Fruit fly (Drosophila melanogaster) whole organism, embryonic: Measurements from ENCODE around the gene Rpp14b.

Experiments
- BEAF-32 ChIP-seq: fragments of 200-800 bp; sonication (Bioruptor generic); optimal IDR thresholded peaks from 3 replicates; lab custom pipeline; 2017; ENCODE audit warnings: missing biosample characterization, missing genetic modification characterization, mild to moderate bottlenecking, moderate library complexity, missing genetic modification reagents
- CG10959 ChIP-seq: fragments of 200-800 bp; sonication (Bioruptor generic); IDR thresholded peaks from 2 replicates; pipeline ENCODE4 v1.3.6; 2022; ENCODE audit warnings: missing biosample characterization, missing genetic modification characterization
- CG11504 ChIP-seq: fragments of 200-800 bp; sonication (Bioruptor generic); optimal IDR thresholded peaks from 3 replicates; lab custom pipeline; 2019; ENCODE audit warnings: missing biosample characterization, mild to moderate bottlenecking, missing genetic modification characterization, moderate library complexity
- CG11560 ChIP-seq: fragments of 200-800 bp; sonication (Bioruptor generic); IDR thresholded peaks from 3 replicates; pipeline ENCODE4 v1.3.6; 2022; ENCODE audit warnings: missing biosample characterization, missing genetic modification characterization
- CG14441 ChIP-seq: fragments of 200-800 bp; sonication (Bioruptor generic); IDR thresholded peaks from 2 replicates; pipeline ENCODE4 v1.3.6; 2022; ENCODE audit warnings: missing biosample characterization, missing genetic modification characterization
- CG14710 ChIP-seq: fragments of 200-800 bp; sonication (Bioruptor generic); optimal IDR thresholded peaks from 3 replicates; lab custom pipeline; 2019; ENCODE audit warnings: missing biosample characterization, mild to moderate bottlenecking, missing genetic modification characterization, moderate library complexity
- CG15479 ChIP-seq: fragments of 200-800 bp; sonication (Bioruptor generic); optimal IDR thresholded peaks from 3 replicates; lab custom pipeline; 2019; ENCODE audit warnings: missing biosample characterization, mild to moderate bottlenecking, missing genetic modification characterization, moderate library complexity
- CG1603 ChIP-seq: fragments of 200-800 bp; sonication (Bioruptor generic); optimal IDR thresholded peaks from 2 replicates; lab custom pipeline; 2019; ENCODE audit warnings: missing biosample characterization, mild to moderate bottlenecking, missing genetic modification characterization, moderate library complexity
- CG18011 ChIP-seq: fragments of 200-800 bp; sonication (Bioruptor generic); optimal IDR thresholded peaks from 2 replicates; lab custom pipeline; 2017; ENCODE audit warnings: missing biosample characterization, missing genetic modification characterization, mild to moderate bottlenecking, moderate library complexity, missing genotype
- CG34422 ChIP-seq: fragments of 200-800 bp; sonication (Bioruptor generic); IDR thresholded peaks from 3 replicates; pipeline ENCODE4 v1.3.6; 2022; ENCODE audit warnings: missing biosample characterization, missing genetic modification characterization
- CG4282 ChIP-seq: fragments of 200-800 bp; sonication (Bioruptor generic); optimal IDR thresholded peaks from 2 replicates; lab custom pipeline; 2016; ENCODE audit warnings: missing biosample characterization, missing genetic modification characterization
- CG5180 ChIP-seq: fragments of 200-800 bp; sonication (Bioruptor generic); optimal IDR thresholded peaks from 3 replicates; lab custom pipeline; 2017; ENCODE audit warnings: missing biosample characterization, missing genetic modification characterization, mild to moderate bottlenecking, moderate library complexity, missing genetic modification reagents
- CG6254 ChIP-seq: fragments of 200-800 bp; sonication (Bioruptor generic); optimal IDR thresholded peaks from 3 replicates; lab custom pipeline; 2017; ENCODE audit warnings: mild to moderate bottlenecking, missing biosample characterization, missing genetic modification reagents, missing genetic modification characterization
- CG6272 ChIP-seq: fragments of 200-800 bp; sonication (Bioruptor generic); IDR thresholded peaks from 2 replicates; pipeline ENCODE4 v1.3.6; 2022; ENCODE audit warnings: missing biosample characterization, missing genetic modification characterization
- CG6654 ChIP-seq: fragments of 200-800 bp; sonication (Bioruptor generic); optimal IDR thresholded peaks from 2 replicates; lab custom pipeline; 2017; ENCODE audit warnings: missing biosample characterization, mild to moderate bottlenecking, missing genetic modification characterization
- CG7271 ChIP-seq: fragments of 200-800 bp; sonication (Bioruptor generic); optimal IDR thresholded peaks from 2 replicates; lab custom pipeline; 2018; ENCODE audit warnings: missing biosample characterization, mild to moderate bottlenecking, missing genetic modification characterization, moderate library complexity
- CG7357 ChIP-seq: fragments of 200-800 bp; sonication (Bioruptor generic); IDR thresholded peaks from 3 replicates; pipeline ENCODE4 v1.3.6; 2022; ENCODE audit warnings: missing biosample characterization, missing genetic modification characterization
- CG7372 ChIP-seq: fragments of 200-800 bp; sonication (Bioruptor generic); IDR thresholded peaks from 2 replicates; pipeline ENCODE4 v1.3.6; 2022; ENCODE audit warnings: missing biosample characterization, missing genetic modification characterization
- CG8359 ChIP-seq: fragments of 200-800 bp; sonication (Bioruptor generic); optimal IDR thresholded peaks from 2 replicates; lab custom pipeline; 2017; ENCODE audit warnings: missing biosample characterization, mild to moderate bottlenecking, missing genetic modification characterization, borderline replicate concordance
- Chrac-16 ChIP-seq: fragments of 200-800 bp; sonication (Bioruptor generic); optimal IDR thresholded peaks from 3 replicates; lab custom pipeline; 2016; ENCODE audit warnings: missing biosample characterization, missing genetic modification characterization
- Dp ChIP-seq: fragments of 200-800 bp; sonication (Bioruptor generic); optimal IDR thresholded peaks from 2 replicates; lab custom pipeline; 2018; ENCODE audit warnings: missing biosample characterization, mild to moderate bottlenecking, missing genetic modification characterization, moderate library complexity
- Drgx ChIP-seq: fragments of 200-800 bp; sonication (Bioruptor generic); IDR thresholded peaks from 2 replicates; pipeline ENCODE4 v1.3.6; 2022; ENCODE audit warnings: missing biosample characterization, missing genetic modification characterization
- Eip74EF ChIP-seq, 2 experiments: fragments of 200-800 bp in 1 of 2; fragments of >200 bp in 1 of 2; sonication (Bioruptor generic) in 1 of 2; optimal IDR thresholded peaks; 2 replicates each; lab custom pipeline; 2017 to 2019; ENCODE audit warnings: missing biosample characterization in 2 of 2, missing genetic modification characterization in 2 of 2, mild to moderate bottlenecking in 1 of 2, moderate library complexity in 1 of 2
- Ets65A ChIP-seq: fragments of 200-800 bp; sonication (Bioruptor generic); peaks from one replicate; lab custom pipeline; 2016; ENCODE audit warnings: missing biosample characterization, missing genetic modification characterization
- H15 ChIP-seq: fragments of 200-800 bp; sonication (Bioruptor generic); IDR thresholded peaks from 3 replicates; pipeline ENCODE4 v1.3.6; 2022; ENCODE audit warnings: missing biosample characterization, missing genetic modification characterization
- HLH54F ChIP-seq: fragments of 200-800 bp; sonication (Bioruptor generic); optimal IDR thresholded peaks from 3 replicates; lab custom pipeline; 2016; ENCODE audit warnings: missing biosample characterization, missing genetic modification characterization
- Hand ChIP-seq: fragments of 200-800 bp; sonication (Bioruptor generic); optimal IDR thresholded peaks from 2 replicates; lab custom pipeline; 2017; ENCODE audit warnings: mild to moderate bottlenecking, missing biosample characterization, missing genetic modification reagents, missing genetic modification characterization
- Lpt ChIP-seq: fragments of >200 bp; optimal IDR thresholded peaks from 2 replicates; lab custom pipeline; 2018; ENCODE audit warnings: missing biosample characterization, missing genetic modification characterization
- Nf-YB ChIP-seq: fragments of 200-800 bp; sonication (Bioruptor generic); optimal IDR thresholded peaks from 3 replicates; lab custom pipeline; 2019; ENCODE audit warnings: missing biosample characterization, mild to moderate bottlenecking, missing genetic modification characterization, moderate library complexity
- Scr ChIP-seq: fragments of 200-800 bp; sonication (Bioruptor generic); IDR thresholded peaks from 2 replicates; pipeline ENCODE4 v1.3.6; 2022; ENCODE audit warnings: missing biosample characterization, missing genetic modification characterization; ENCODE audit not compliant: partially characterized antibody
- Stat92E ChIP-seq, 3 experiments: fragments of >200 bp in 2 of 3; fragments of 200-800 bp in 1 of 3; sonication (Bioruptor generic) in 1 of 3; optimal IDR thresholded peaks; 2 replicates each; lab custom pipeline; 2017 to 2019; ENCODE audit warnings: missing biosample characterization in 3 of 3, missing genetic modification characterization in 3 of 3, mild to moderate bottlenecking in 1 of 3, moderate library complexity in 1 of 3
- Taf1 ChIP-seq: fragments of 200-800 bp; sonication (Bioruptor generic); IDR thresholded peaks from 2 replicates; pipeline ENCODE4 v1.3.6; 2022; ENCODE audit warnings: missing biosample characterization, missing genetic modification characterization
- Xrp1 ChIP-seq: fragments of 200-800 bp; sonication (Bioruptor generic); IDR thresholded peaks from 2 replicates; pipeline ENCODE4 v1.3.6; 2022; ENCODE audit warnings: missing biosample characterization, missing genetic modification characterization
- cas ChIP-seq: fragments of 200-800 bp; sonication (Bioruptor generic); IDR thresholded peaks from 2 replicates; pipeline ENCODE4 v1.3.6; 2022; ENCODE audit warnings: missing biosample characterization, missing genetic modification characterization
- crp ChIP-seq, 2 experiments: fragments of 200-800 bp; sonication (Bioruptor generic); optimal IDR thresholded peaks; 2 replicates in 1 of 2; 3 replicates in 1 of 2; lab custom pipeline; 2017; ENCODE audit warnings: missing biosample characterization in 2 of 2, missing genetic modification characterization in 2 of 2, mild to moderate bottlenecking in 1 of 2, moderate library complexity in 1 of 2
- disco-r ChIP-seq: fragments of 200-800 bp; sonication (Bioruptor generic); optimal IDR thresholded peaks from 2 replicates; lab custom pipeline; 2016; ENCODE audit warnings: missing biosample characterization, missing genetic modification characterization
- dm ChIP-seq: fragments of 200-800 bp; sonication (Bioruptor generic); optimal IDR thresholded peaks from 3 replicates; lab custom pipeline; 2016; ENCODE audit warnings: missing biosample characterization, missing genetic modification characterization
- emc ChIP-seq: fragments of 200-800 bp; sonication (Bioruptor generic); optimal IDR thresholded peaks from 2 replicates; lab custom pipeline; 2016; ENCODE audit warnings: missing biosample characterization, missing genetic modification characterization
- exex ChIP-seq: fragments of 200-800 bp; sonication (Bioruptor generic); optimal IDR thresholded peaks from 4 replicates; lab custom pipeline; 2018; ENCODE audit warnings: missing biosample characterization, mild to moderate bottlenecking, missing genetic modification characterization, moderate library complexity
- gt ChIP-seq: fragments of 200-800 bp; sonication (Bioruptor generic); IDR thresholded peaks from 2 replicates; pipeline ENCODE4 v1.3.6; 2022; ENCODE audit warnings: missing biosample characterization, missing genetic modification characterization
- ind ChIP-seq: fragments of 200-800 bp; sonication (Bioruptor generic); optimal IDR thresholded peaks from 3 replicates; lab custom pipeline; 2016; ENCODE audit warnings: missing biosample characterization, missing genetic modification characterization
- kni ChIP-seq: fragments of 200-800 bp; sonication (Bioruptor generic); optimal IDR thresholded peaks from 3 replicates; lab custom pipeline; 2017; ENCODE audit warnings: mild to moderate bottlenecking, missing biosample characterization, missing genetic modification reagents, missing genetic modification characterization
- lola ChIP-seq, 3 experiments: fragments of >200 bp in 2 of 3; fragments of 200-800 bp in 1 of 3; sonication (Bioruptor generic) in 1 of 3; optimal IDR thresholded peaks; 2 replicates each; lab custom pipeline; 2017 to 2019; ENCODE audit warnings: missing biosample characterization in 3 of 3, missing genetic modification characterization in 3 of 3, mild to moderate bottlenecking in 1 of 3, moderate library complexity in 1 of 3
- nerfin-1 ChIP-seq: fragments of 200-800 bp; sonication (Bioruptor generic); optimal IDR thresholded peaks from 3 replicates; lab custom pipeline; 2019; ENCODE audit warnings: missing biosample characterization, mild to moderate bottlenecking, missing genetic modification characterization, moderate library complexity
- scrt ChIP-seq: fragments of 200-800 bp; sonication (Bioruptor generic); optimal IDR thresholded peaks from 2 replicates; lab custom pipeline; 2018; ENCODE audit warnings: missing biosample characterization, mild to moderate bottlenecking, missing genetic modification characterization, moderate library complexity
- so ChIP-seq: fragments of 200-800 bp; sonication (Bioruptor generic); IDR thresholded peaks from 3 replicates; pipeline ENCODE4 v1.3.6; 2022; ENCODE audit warnings: missing biosample characterization, missing genetic modification characterization
- vnd ChIP-seq: fragments of 200-800 bp; sonication (Bioruptor generic); IDR thresholded peaks from 3 replicates; pipeline ENCODE4 v1.3.6; 2022; ENCODE audit warnings: missing biosample characterization, missing genetic modification characterization; ENCODE audit not compliant: partially characterized antibody
- zfh2 ChIP-seq: fragments of 200-800 bp; sonication (Bioruptor generic); optimal IDR thresholded peaks from 2 replicates; lab custom pipeline; 2016; ENCODE audit warnings: missing biosample characterization, missing genetic modification characterization

The Rpp14b gene

dm6 chr3R:30056592-30057135, 907 bp downstream of the Rpp14b start, which contains the start of the genes CG7950 and Rpp14a (continued):
- peak; percentile 23; the same call in 1 of the 2 replicates for TF ChIP-seq Scr (GFP tag; lab: Robert Waterston, UW)
- peak; percentile 73 for TF ChIP-seq Taf1
- TF ChIP-seq Drgx = peak; percentile 80
- peak; percentile 89 for TF ChIP-seq CG1603
- TF ChIP-seq Nf-YB (GFP tag; lab: Kevin White, UChicago) = peak; percentile 59
- peak; percentile 52 for TF ChIP-seq exex
- TF ChIP-seq CG8359 = no peak
- no peak for TF ChIP-seq CG5180 (GFP tag; lab: Kevin White, UChicago)
- TF ChIP-seq Xrp1 (GFP tag; lab: Robert Waterston, UW) = peak; percentile 86
- no peak for TF ChIP-seq Hand (GFP tag; lab: Kevin White, UChicago)
- no peak for TF ChIP-seq Lpt (GFP tag; lab: Kevin White, UChicago)
- peak; percentile 41; the same call in 1 of the 2 replicates for TF ChIP-seq CG10959 (GFP tag; lab: Robert Waterston, UW)
- peak; percentile 66 for TF ChIP-seq CG11504 (tag; lab: Kevin White, UChicago)
- peak; percentile 65 for TF ChIP-seq CG4282
- peak; percentile 78 for TF ChIP-seq CG14710
- TF ChIP-seq Dp (GFP tag; lab: Kevin White, UChicago) = peak; percentile 28
- TF ChIP-seq CG34422 = peak; percentile 85; the same call in 2 of the 3 replicates
- peak; percentile 68; the same call in 1 of the 2 replicates for TF ChIP-seq CG6272 (GFP tag; lab: Robert Waterston, UW)
- peak in 1 of 3 experiments; percentile 67 for TF ChIP-seq lola (GFP tag; optimal IDR thresholded peaks at IDR 0.05; lab: Kevin White, UChicago)
- peak; percentile 62; the same call in 2 of the 3 replicates for TF ChIP-seq CG7357 (GFP tag; lab: Robert Waterston, UW)
- peak; percentile 31 for TF ChIP-seq BEAF-32 (GFP tag; lab: Kevin White, UChicago)
- TF ChIP-seq scrt (GFP tag; lab: Kevin White, UChicago) = peak; percentile 55
- no peak for TF ChIP-seq CG6654 (GFP tag; lab: Kevin White, UChicago)
- TF ChIP-seq Ets65A (GFP tag; lab: Kevin White, UChicago) = peak; percentile 93
- TF ChIP-seq Eip74EF (GFP tag; optimal IDR thresholded peaks at IDR 0.05; lab: Kevin White, UChicago) = no peak
- TF ChIP-seq zfh2 (GFP tag; lab: Kevin White, UChicago) = peak; percentile 89
- TF ChIP-seq ind = peak; percentile 70
- TF ChIP-seq cas (GFP tag; lab: Robert Waterston, UW) = peak; percentile 33; the same call in 1 of the 2 replicates
- TF ChIP-seq CG7372 (GFP tag; lab: Robert Waterston, UW) = peak; percentile 70; the same call in 1 of the 2 replicates
- peak; percentile 88 for TF ChIP-seq CG14441 (GFP tag; lab: Robert Waterston, UW)
- TF ChIP-seq vnd = no peak
- peak; percentile 15 for TF ChIP-seq disco-r (GFP tag; lab: Kevin White, UChicago)
- TF ChIP-seq CG6254 (GFP tag; lab: Kevin White, UChicago) = no peak
- TF ChIP-seq emc = no peak
- peak; percentile 65 for TF ChIP-seq CG18011 (GFP tag; lab: Kevin White, UChicago)
- peak; percentile 77; the same call in 2 of the 3 replicates for TF ChIP-seq so
- no peak for TF ChIP-seq CG15479 (GFP tag; lab: Kevin White, UChicago)
- TF ChIP-seq nerfin-1 = peak; percentile 51
- peak; percentile 85 for TF ChIP-seq Chrac-16 (GFP tag; lab: Kevin White, UChicago)
- TF ChIP-seq CG7271 (tag; lab: Kevin White, UChicago) = no peak
- TF ChIP-seq dm (GFP tag; lab: Kevin White, UChicago) = peak; percentile 69
- peak; percentile 70; the same call in 1 of the 3 replicates for TF ChIP-seq H15
- TF ChIP-seq gt (GFP tag; lab: Robert Waterston, UW) = no peak
- TF ChIP-seq HLH54F (GFP tag; lab: Kevin White, UChicago) = peak; percentile 88
- TF ChIP-seq kni (GFP tag; lab: Kevin White, UChicago) = peak; percentile 62
- no peak for TF ChIP-seq Stat92E (GFP tag; optimal IDR thresholded peaks at IDR 0.05; lab: Kevin White, UChicago)
- peak; percentile 71 to 93 for TF ChIP-seq crp (GFP tag; optimal IDR thresholded peaks at IDR 0.05; lab: Kevin White, UChicago)
- TF ChIP-seq CG11560 (tag; lab: Robert Waterston, UW) = no peak
